Worm (Caenorhabditis elegans) whole organism, L1 larva: ENCODE results near the gene F54C9.11.

Experiments used
- C34B4.2 ChIP-seq: sonication (generic microtip); optimal IDR thresholded peaks from 2 replicates; lab custom pipeline; 2017; ENCODE audit warnings: mild to moderate bottlenecking, missing genetic modification characterization, missing compliant biosample characterization
- aha-1 ChIP-seq: fragments of 150-350 bp; optimal IDR thresholded peaks from 2 replicates; lab custom pipeline; 2014; ENCODE audit warnings: missing biosample characterization, missing genetic modification characterization
- alr-1 ChIP-seq: fragments of 200-800 bp; sonication (Bioruptor generic); optimal IDR thresholded peaks from 2 replicates; lab custom pipeline; 2018; ENCODE audit warnings: borderline replicate concordance, mild to moderate bottlenecking, missing genetic modification characterization, missing compliant biosample characterization
- aly-2 ChIP-seq: fragments of 150-350 bp; optimal IDR thresholded peaks from 2 replicates; lab custom pipeline; 2014; ENCODE audit warnings: missing biosample characterization, missing genetic modification characterization
- ceh-63 ChIP-seq: fragments of 200-800 bp; sonication (Bioruptor generic); optimal IDR thresholded peaks from 2 replicates; lab custom pipeline; 2018; ENCODE audit warnings: mild to moderate bottlenecking, missing genetic modification characterization, missing compliant biosample characterization
- ceh-88 ChIP-seq: fragments of 200-800 bp; sonication (Bioruptor generic); IDR thresholded peaks from 2 replicates; pipeline ENCODE4 v1.3.6; 2022; ENCODE audit warnings: missing genetic modification characterization, missing compliant biosample characterization
- ces-1 ChIP-seq: fragments of 150-350 bp; optimal IDR thresholded peaks from 2 replicates; lab custom pipeline; 2014; ENCODE audit warnings: missing biosample characterization, missing genetic modification reagents, missing genetic modification characterization
- dpl-1 ChIP-seq, 3 experiments: fragments of 150-350 bp in 2 of 3; sonication (generic microtip) in 1 of 3; optimal IDR thresholded peaks; 2 replicates each; lab custom pipeline; 2014 to 2017; ENCODE audit warnings: missing biosample characterization in 3 of 3, missing genetic modification characterization in 3 of 3, missing genetic modification reagents in 3 of 3
- efl-1 ChIP-seq, 4 experiments: fragments of 150-350 bp; optimal IDR thresholded peaks in 3 of 4; peaks in 1 of 4; 1 replicate in 1 of 4; 2 replicates in 3 of 4; lab custom pipeline; 2014; ENCODE audit warnings: missing biosample characterization in 2 of 4, missing genetic modification characterization in 2 of 4, missing genetic modification reagents in 2 of 4
- efl-3 ChIP-seq: fragments of 200-800 bp; sonication (Bioruptor generic); optimal IDR thresholded peaks from 2 replicates; lab custom pipeline; 2018; ENCODE audit warnings: mild to moderate bottlenecking, missing genetic modification characterization, missing compliant biosample characterization
- egl-13 ChIP-seq: sonication (generic microtip); optimal IDR thresholded peaks from 2 replicates; lab custom pipeline; 2016; ENCODE audit warnings: missing genotype, missing genetic modification reagents, missing genetic modification characterization, missing compliant biosample characterization
- elt-2 ChIP-seq: sonication (generic microtip); optimal IDR thresholded peaks from 2 replicates; lab custom pipeline; 2016; ENCODE audit warnings: missing genetic modification characterization, mild to moderate bottlenecking, inconsistent platforms, missing compliant biosample characterization, missing genetic modification reagents
- fkh-10 ChIP-seq: sonication (generic microtip); optimal IDR thresholded peaks from 2 replicates; lab custom pipeline; 2017; ENCODE audit warnings: missing biosample characterization, missing genetic modification reagents, missing genetic modification characterization
- grh-1 ChIP-seq: fragments of 200-800 bp; sonication (Bioruptor generic); IDR thresholded peaks from 2 replicates; pipeline ENCODE4 v1.3.6; 2022; ENCODE audit warnings: missing genetic modification reagents, missing genetic modification characterization, missing compliant biosample characterization
- hlh-17 ChIP-seq: fragments of 200-800 bp; sonication (Bioruptor generic); optimal IDR thresholded peaks from 2 replicates; lab custom pipeline; 2018; ENCODE audit warnings: missing genetic modification characterization, mild to moderate bottlenecking, missing compliant biosample characterization, moderate library complexity, borderline replicate concordance
- isw-1 ChIP-seq: fragments of 200-800 bp; sonication (Bioruptor generic); IDR thresholded peaks from 2 replicates; pipeline ENCODE4 v1.3.6; 2022; ENCODE audit warnings: missing genetic modification characterization, missing compliant biosample characterization
- jun-1 ChIP-seq: fragments of 150-350 bp; optimal IDR thresholded peaks from 2 replicates; lab custom pipeline; 2014; ENCODE audit warnings: missing biosample characterization, missing genetic modification reagents, missing genetic modification characterization
- lin-13 ChIP-seq: fragments of 150-350 bp; optimal IDR thresholded peaks from 2 replicates; lab custom pipeline; 2014; ENCODE audit warnings: missing biosample characterization, missing genetic modification reagents, missing genetic modification characterization
- lin-14 ChIP-seq: fragments of 200-800 bp; sonication (Bioruptor generic); optimal IDR thresholded peaks from 2 replicates; lab custom pipeline; 2018; ENCODE audit warnings: mild to moderate bottlenecking, missing genetic modification characterization, moderate library complexity, missing compliant biosample characterization
- lin-35 ChIP-seq, 2 experiments: fragments of 150-350 bp; optimal IDR thresholded peaks; 2 replicates each; lab custom pipeline; 2014; ENCODE audit warnings: missing biosample characterization in 2 of 2, missing genetic modification characterization in 2 of 2, missing genetic modification reagents in 2 of 2
- lsy-2 ChIP-seq, 2 experiments: fragments of 150-350 bp; optimal IDR thresholded peaks; 2 replicates each; lab custom pipeline; 2014; ENCODE audit warnings: missing biosample characterization in 2 of 2, missing genetic modification characterization in 2 of 2
- mef-2 ChIP-seq: fragments of 150-350 bp; optimal IDR thresholded peaks from 2 replicates; lab custom pipeline; 2014; ENCODE audit warnings: missing biosample characterization, missing genetic modification characterization
- nhr-11 ChIP-seq: fragments of 150-350 bp; optimal IDR thresholded peaks from 2 replicates; lab custom pipeline; 2014; ENCODE audit warnings: missing biosample characterization, missing genetic modification characterization
- nhr-12 ChIP-seq: sonication (generic microtip); optimal IDR thresholded peaks from 2 replicates; lab custom pipeline; 2017; ENCODE audit warnings: missing biosample characterization, missing genetic modification characterization
- nhr-19 ChIP-seq: fragments of 200-800 bp; sonication (Bioruptor generic); conservative IDR thresholded peaks from 2 replicates; pipeline ENCODE4 v1.3.6; 2022; ENCODE audit warnings: missing genetic modification characterization, missing compliant biosample characterization
- nhr-237 ChIP-seq: fragments of 150-350 bp; optimal IDR thresholded peaks from 2 replicates; lab custom pipeline; 2014; ENCODE audit warnings: missing biosample characterization, missing genetic modification characterization
- nhr-28 ChIP-seq: fragments of 150-350 bp; optimal IDR thresholded peaks from 2 replicates; lab custom pipeline; 2014; ENCODE audit warnings: missing biosample characterization, missing genetic modification characterization
- nhr-71 ChIP-seq: sonication (generic microtip); optimal IDR thresholded peaks from 2 replicates; lab custom pipeline; 2016; ENCODE audit warnings: mild to moderate bottlenecking, missing genetic modification characterization, moderate library complexity, missing compliant biosample characterization
- nhr-90 ChIP-seq: sonication (generic microtip); optimal IDR thresholded peaks from 2 replicates; lab custom pipeline; 2016; ENCODE audit warnings: mild to moderate bottlenecking, missing genetic modification characterization, missing compliant biosample characterization; ENCODE audit not compliant: poor library complexity
- pqm-1 ChIP-seq: sonication (generic microtip); optimal IDR thresholded peaks from 3 replicates; lab custom pipeline; 2017; ENCODE audit warnings: missing biosample characterization, missing genetic modification characterization
- snpc-4 ChIP-seq: fragments of 150-350 bp; optimal IDR thresholded peaks from 2 replicates; lab custom pipeline; 2014; ENCODE audit warnings: missing biosample characterization, missing genetic modification characterization
- sox-4 ChIP-seq: sonication (generic microtip); optimal IDR thresholded peaks from 2 replicates; lab custom pipeline; 2016; ENCODE audit warnings: missing genetic modification characterization, missing compliant biosample characterization
- swsn-7 ChIP-seq: sonication (generic microtip); optimal IDR thresholded peaks from 2 replicates; lab custom pipeline; 2016; ENCODE audit warnings: missing genetic modification characterization, missing compliant biosample characterization
- tbx-2 ChIP-seq: sonication (generic microtip); optimal IDR thresholded peaks from 2 replicates; lab custom pipeline; 2016; ENCODE audit warnings: missing genetic modification characterization, missing compliant biosample characterization
- unc-130 ChIP-seq: fragments of 150-350 bp; optimal IDR thresholded peaks from 2 replicates; lab custom pipeline; 2017; ENCODE audit warnings: missing biosample characterization, missing genetic modification characterization, inconsistent platforms
- unc-30 ChIP-seq: sonication (generic microtip); optimal IDR thresholded peaks from 2 replicates; lab custom pipeline; 2017; ENCODE audit warnings: missing biosample characterization, missing genetic modification characterization
- unc-62 ChIP-seq: fragments of 150-350 bp; optimal IDR thresholded peaks from 2 replicates; lab custom pipeline; 2014; ENCODE audit warnings: missing biosample characterization, missing genetic modification reagents, missing genetic modification characterization
- unc-86 ChIP-seq: sonication (generic microtip); optimal IDR thresholded peaks from 2 replicates; lab custom pipeline; 2016; ENCODE audit warnings: missing genetic modification characterization, missing compliant biosample characterization
- vab-15 ChIP-seq: sonication (generic microtip); optimal IDR thresholded peaks from 2 replicates; lab custom pipeline; 2017; ENCODE audit warnings: missing genotype, mild to moderate bottlenecking, missing genetic modification characterization, missing compliant biosample characterization
- zip-4 ChIP-seq: fragments of 200-800 bp; sonication (Bioruptor generic); optimal IDR thresholded peaks from 2 replicates; lab custom pipeline; 2018; ENCODE audit warnings: mild to moderate bottlenecking, missing genetic modification characterization, moderate library complexity, missing compliant biosample characterization
- ztf-11 ChIP-seq, 2 experiments: sonication (generic microtip); optimal IDR thresholded peaks; 2 replicates each; lab custom pipeline; 2016 to 2017; ENCODE audit warnings: missing genetic modification characterization in 2 of 2, missing biosample characterization in 1 of 2, missing compliant biosample characterization in 1 of 2

F54C9.11 gene

DNA sequence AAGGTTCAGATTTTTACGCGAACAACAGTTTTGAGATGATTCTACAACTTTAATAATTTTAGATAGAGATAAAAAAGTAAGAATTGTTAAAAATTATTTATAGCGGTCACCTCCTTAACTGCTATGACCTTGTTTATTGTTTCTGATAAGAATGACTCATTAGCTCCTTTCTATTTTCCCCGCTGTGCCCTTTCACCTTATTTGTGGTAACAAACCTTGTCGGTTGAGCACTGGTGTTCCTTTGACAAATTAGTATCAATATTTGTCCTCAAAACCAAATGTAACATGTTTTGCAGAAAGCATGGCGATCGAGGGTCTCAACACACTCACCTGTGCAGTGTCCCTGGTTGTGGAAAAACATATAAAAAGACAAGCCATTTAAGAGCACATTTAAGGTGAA is 41.7 kb upstream of the F54C9.11 start:
- TF ChIP-seq unc-86 (no peak), vab-15 (tag; lab: Kevin White, UChicago) (no peak), fkh-10 (GFP tag; lab: Kevin White, UChicago) (no peak), efl-3 (GFP tag; lab: Kevin White, UChicago) (no peak), nhr-28 (tag; lab: Kevin White, UChicago) (no peak), aha-1 (no peak), ztf-11 (tag; optimal IDR thresholded peaks at IDR 0.05; lab: Kevin White, UChicago) (no peak), nhr-71 (no peak), efl-1 (optimal IDR thresholded peaks at IDR 0.05; lab: Kevin White, UChicago) (no peak), efl-1 (GFP tag; optimal IDR thresholded peaks at IDR 0.05 in 1 of 2; lab: Kevin White, UChicago) (peak in 1 of 2 experiments; percentile 51)

ce11 chrII:8625163-8625562 is 40.3 kb upstream of the F54C9.11 start, which contains the start of gene sptf-2:
Gene sptf-2 (plus strand): TSS chrII:8625459.
- peak; percentile 34 for TF ChIP-seq jun-1 (tag; lab: Kevin White, UChicago)
- peak; percentile 91 for TF ChIP-seq elt-2 (tag; lab: Kevin White, UChicago)
- no peak for TF ChIP-seq hlh-17 (GFP tag; lab: Kevin White, UChicago)
- TF ChIP-seq swsn-7 = no peak
- TF ChIP-seq egl-13 = no peak
- peak in 1 of 2 experiments; percentile 21 for TF ChIP-seq lin-35 (GFP tag; optimal IDR thresholded peaks at IDR 0.05; lab: Kevin White, UChicago)
- no peak for TF ChIP-seq lsy-2 (tag; optimal IDR thresholded peaks at IDR 0.05; lab: Kevin White, UChicago)
- TF ChIP-seq nhr-237 (tag; lab: Kevin White, UChicago) = no peak
- no peak for TF ChIP-seq nhr-90 (tag; lab: Kevin White, UChicago)
- peak; percentile 89 for TF ChIP-seq pqm-1 (tag; lab: Kevin White, UChicago)
- no peak for TF ChIP-seq efl-1 (optimal IDR thresholded peaks at IDR 0.05; lab: Kevin White, UChicago)
- TF ChIP-seq efl-1 (GFP tag; optimal IDR thresholded peaks at IDR 0.05 in 1 of 2; lab: Kevin White, UChicago) = peak in 1 of 2 experiments; percentile 88
- no peak for TF ChIP-seq grh-1 (GFP tag; lab: Robert Waterston, UW)
- no peak for TF ChIP-seq sox-4
- no peak for TF ChIP-seq unc-30 (tag; lab: Kevin White, UChicago)
- TF ChIP-seq fkh-10 (GFP tag; lab: Kevin White, UChicago) = no peak
- TF ChIP-seq ztf-11 (tag; optimal IDR thresholded peaks at IDR 0.05; lab: Kevin White, UChicago) = no peak
- no peak for TF ChIP-seq nhr-11

ce11 chrII:8623396-8623795 is 38.5 kb upstream of the F54C9.11 start, which contains the start of gene T22C8.4:
Gene T22C8.4 (minus strand): TSS chrII:8623496.
- no peak for TF ChIP-seq lin-14 (GFP tag; lab: Kevin White, UChicago)
- no peak for TF ChIP-seq elt-2 (tag; lab: Kevin White, UChicago)
- TF ChIP-seq snpc-4 = no peak
- no peak for TF ChIP-seq ceh-63 (GFP tag; lab: Kevin White, UChicago)
- TF ChIP-seq jun-1 (tag; lab: Kevin White, UChicago) = no peak
- TF ChIP-seq ces-1 (GFP tag; lab: Kevin White, UChicago) = no peak

DNA sequence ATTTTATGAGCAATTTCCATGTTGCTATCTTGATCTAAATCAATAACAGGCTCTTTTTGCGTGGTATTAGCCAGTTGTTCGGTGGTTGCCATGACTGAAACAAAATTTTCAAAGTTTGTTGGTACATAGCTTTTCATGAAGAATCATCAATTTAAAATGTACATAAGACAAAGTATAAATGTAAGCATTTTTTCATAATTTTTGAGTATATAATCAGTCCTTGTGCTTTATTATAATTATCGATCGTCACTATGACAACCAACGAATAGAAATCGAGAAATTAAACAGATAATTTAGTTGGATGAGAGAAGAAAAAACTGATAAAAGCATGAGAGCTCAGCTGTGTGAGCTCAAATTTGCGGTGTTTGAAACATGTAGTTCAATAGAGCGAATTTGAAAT is 37.0 kb upstream of the F54C9.11 start, which contains the start of gene T22C8.3:
Gene T22C8.3 (minus strand): TSS at position 101 of the 400 bp plus-strand sequence.
- TF ChIP-seq dpl-1 (GFP tag; optimal IDR thresholded peaks at IDR 0.05; lab: Kevin White, UChicago) = peak in 1 of 3 experiments; percentile 4
- TF ChIP-seq unc-62 (GFP tag; lab: Kevin White, UChicago) = no peak

- no peak for TF ChIP-seq nhr-11
- TF ChIP-seq nhr-71 = no peak
- TF ChIP-seq aly-2 = no peak
- no peak for TF ChIP-seq C34B4.2 (tag; lab: Kevin White, UChicago)
- no peak for TF ChIP-seq tbx-2 (tag; lab: Kevin White, UChicago)
- TF ChIP-seq nhr-12 (tag; lab: Kevin White, UChicago) = no peak
- no peak for TF ChIP-seq mef-2 (tag; lab: Kevin White, UChicago)
- no peak for TF ChIP-seq lin-13 (GFP tag; lab: Kevin White, UChicago)
- no peak for TF ChIP-seq unc-130 (tag; lab: Kevin White, UChicago)
- no peak for TF ChIP-seq isw-1 (GFP tag; lab: Robert Waterston, UW)
- no peak for TF ChIP-seq ceh-88 (GFP tag; lab: Robert Waterston, UW)
- TF ChIP-seq efl-1 (optimal IDR thresholded peaks at IDR 0.05; lab: Kevin White, UChicago) = no peak
- no peak for TF ChIP-seq efl-1 (GFP tag; optimal IDR thresholded peaks at IDR 0.05 in 1 of 2; lab: Kevin White, UChicago)
- TF ChIP-seq nhr-19 = no peak
- TF ChIP-seq zip-4 (GFP tag; lab: Kevin White, UChicago) = no peak
- no peak for TF ChIP-seq alr-1 (tag; lab: Kevin White, UChicago)
- no peak for TF ChIP-seq jun-1 (tag; lab: Kevin White, UChicago)
Observed at ce11 chrII:8617516-8617915, 32.6 kb upstream of the F54C9.11 start, which contains the start of gene chhy-1. Gene chhy-1 (minus strand): TSS chrII:8617616.
